Worm (Caenorhabditis elegans): Measurements from ENCODE around the gene F36H5.4.

ce11 chrII:1725735-1726134 lies 35.9 kb upstream of the F36H5.4 start, which contains the start of gene F45C12.17:
- no peak for TF ChIP-seq isw-1 (GFP tag; IDR thresholded peaks at IDR 0.05)
- no peak for TF ChIP-seq nhr-237 (tag; optimal IDR thresholded peaks at IDR 0.05)
- TF ChIP-seq lin-15B (tag; optimal IDR thresholded peaks at IDR 0.05), result no peak

Data from whole organism, L1 larva.